Worm (Caenorhabditis elegans) whole organism, L3 larva: ENCODE data around the gene F13A7.14.

Experiments
- R02D3.7 ChIP-seq: fragments of 150-350 bp; optimal IDR thresholded peaks from 2 replicates; lab custom pipeline; 2014; ENCODE audit warnings: missing biosample characterization, missing genetic modification characterization
- ama-1 ChIP-seq: fragments of 150-350 bp; optimal IDR thresholded peaks from 2 replicates; lab custom pipeline; 2018
- ceh-16 ChIP-seq: sonication (generic microtip); optimal IDR thresholded peaks from 2 replicates; lab custom pipeline; 2017; ENCODE audit warnings: missing biosample characterization, missing genetic modification characterization
- ceh-28 ChIP-seq: fragments of 150-350 bp; optimal IDR thresholded peaks from 2 replicates; lab custom pipeline; 2014; ENCODE audit warnings: missing biosample characterization, missing genetic modification reagents, missing genetic modification characterization
- ceh-9 ChIP-seq: sonication (generic microtip); optimal IDR thresholded peaks from 2 replicates; lab custom pipeline; 2018; ENCODE audit warnings: missing biosample characterization, missing genetic modification characterization
- elt-1 ChIP-seq: fragments of 150-350 bp; optimal IDR thresholded peaks from 2 replicates; lab custom pipeline; 2014; ENCODE audit warnings: missing biosample characterization, missing genetic modification characterization
- elt-2 ChIP-seq: sonication (generic microtip); optimal IDR thresholded peaks from 2 replicates; lab custom pipeline; 2016; ENCODE audit warnings: missing genetic modification reagents, mild to moderate bottlenecking, missing genetic modification characterization, missing compliant biosample characterization
- elt-3 ChIP-seq, 3 experiments: fragments of 150-350 bp in 1 of 3; sonication (generic microtip) in 2 of 3; optimal IDR thresholded peaks; 2 replicates in 2 of 3; 4 replicates in 1 of 3; lab custom pipeline; 2014 to 2017; ENCODE audit warnings: missing biosample characterization in 3 of 3, missing genetic modification characterization in 3 of 3
- eor-1 ChIP-seq, 2 experiments: fragments of 150-350 bp; optimal IDR thresholded peaks; 2 replicates each; lab custom pipeline; 2014 to 2018; ENCODE audit warnings: missing biosample characterization in 2 of 2, missing genetic modification characterization in 2 of 2
- fkh-10 ChIP-seq: sonication (generic microtip); optimal IDR thresholded peaks from 2 replicates; lab custom pipeline; 2017; ENCODE audit warnings: missing biosample characterization, missing genetic modification reagents, missing genetic modification characterization
- fkh-2 ChIP-seq: fragments of 150-350 bp; optimal IDR thresholded peaks from 2 replicates; lab custom pipeline; 2014; ENCODE audit warnings: missing biosample characterization, missing genetic modification reagents, missing genetic modification characterization
- fos-1 ChIP-seq: fragments of 150-350 bp; optimal IDR thresholded peaks from 2 replicates; lab custom pipeline; 2014; ENCODE audit warnings: missing biosample characterization, missing genetic modification characterization
- hmg-11 ChIP-seq: sonication (generic microtip); optimal IDR thresholded peaks from 2 replicates; lab custom pipeline; 2016; ENCODE audit warnings: missing genetic modification characterization, missing compliant biosample characterization
- lin-15B ChIP-seq: fragments of 150-350 bp; optimal IDR thresholded peaks from 2 replicates; lab custom pipeline; 2014; ENCODE audit warnings: missing biosample characterization, missing genetic modification characterization
- lin-39 ChIP-seq: fragments of 150-350 bp; optimal IDR thresholded peaks from 2 replicates; lab custom pipeline; 2018; ENCODE audit warnings: missing biosample characterization, missing genetic modification reagents, missing genetic modification characterization
- mml-1 ChIP-seq: fragments of 150-350 bp; sonication (generic microtip); optimal IDR thresholded peaks from 3 replicates; lab custom pipeline; 2014; ENCODE audit warnings: missing biosample characterization, missing genetic modification characterization
- nfya-1 ChIP-seq: sonication (generic microtip); optimal IDR thresholded peaks from 2 replicates; lab custom pipeline; 2017; ENCODE audit warnings: missing genetic modification characterization, mild to moderate bottlenecking, missing compliant biosample characterization, antibody characterized with exemption, moderate library complexity; ENCODE audit not compliant: insufficient read depth
- nhr-11 ChIP-seq: fragments of 150-350 bp; optimal IDR thresholded peaks from 2 replicates; lab custom pipeline; 2014; ENCODE audit warnings: missing biosample characterization, missing genetic modification characterization
- nhr-12 ChIP-seq: fragments of 150-350 bp; optimal IDR thresholded peaks from 2 replicates; lab custom pipeline; 2014; ENCODE audit warnings: missing biosample characterization, missing genetic modification characterization
- nhr-23 ChIP-seq: fragments of 150-350 bp; optimal IDR thresholded peaks from 2 replicates; lab custom pipeline; 2014; ENCODE audit warnings: missing biosample characterization, missing genetic modification reagents, missing genetic modification characterization
- nhr-237 ChIP-seq: fragments of 150-350 bp; optimal IDR thresholded peaks from 2 replicates; lab custom pipeline; 2014; ENCODE audit warnings: missing biosample characterization, missing genetic modification characterization
- nhr-28 ChIP-seq: fragments of 150-350 bp; optimal IDR thresholded peaks from 2 replicates; lab custom pipeline; 2014; ENCODE audit warnings: missing biosample characterization, missing genetic modification characterization
- nhr-43 ChIP-seq: sonication (generic microtip); optimal IDR thresholded peaks from 2 replicates; lab custom pipeline; 2016; ENCODE audit warnings: mild to moderate bottlenecking, missing genetic modification characterization, missing compliant biosample characterization; ENCODE audit not compliant: poor library complexity, severe bottlenecking
- nhr-76 ChIP-seq: fragments of 150-350 bp; sonication (generic microtip); optimal IDR thresholded peaks from 5 replicates; lab custom pipeline; 2014; ENCODE audit warnings: missing biosample characterization, missing genetic modification characterization
- pha-4 ChIP-seq: fragments of 150-350 bp; optimal IDR thresholded peaks from 2 replicates; lab custom pipeline; 2014; ENCODE audit warnings: missing biosample characterization, missing genetic modification reagents, missing genetic modification characterization
- pqm-1 ChIP-seq: fragments of 150-350 bp; optimal IDR thresholded peaks from 2 replicates; lab custom pipeline; 2017; ENCODE audit warnings: missing biosample characterization, missing genetic modification characterization, inconsistent platforms
- tbx-2 ChIP-seq: sonication (generic microtip); optimal IDR thresholded peaks from 2 replicates; lab custom pipeline; 2016; ENCODE audit warnings: mild to moderate bottlenecking, missing genetic modification characterization, missing compliant biosample characterization
- unc-39 ChIP-seq: sonication (generic microtip); optimal IDR thresholded peaks from 4 replicates; lab custom pipeline; 2017; ENCODE audit warnings: missing biosample characterization, missing genetic modification characterization
- zag-1 ChIP-seq: fragments of 150-350 bp; optimal IDR thresholded peaks from 2 replicates; lab custom pipeline; 2014; ENCODE audit warnings: missing biosample characterization, missing genetic modification characterization
- ztf-11 ChIP-seq: fragments of 150-350 bp; optimal IDR thresholded peaks from 2 replicates; lab custom pipeline; 2014; ENCODE audit warnings: missing biosample characterization, missing genetic modification characterization

The F13A7.14 gene

DNA sequence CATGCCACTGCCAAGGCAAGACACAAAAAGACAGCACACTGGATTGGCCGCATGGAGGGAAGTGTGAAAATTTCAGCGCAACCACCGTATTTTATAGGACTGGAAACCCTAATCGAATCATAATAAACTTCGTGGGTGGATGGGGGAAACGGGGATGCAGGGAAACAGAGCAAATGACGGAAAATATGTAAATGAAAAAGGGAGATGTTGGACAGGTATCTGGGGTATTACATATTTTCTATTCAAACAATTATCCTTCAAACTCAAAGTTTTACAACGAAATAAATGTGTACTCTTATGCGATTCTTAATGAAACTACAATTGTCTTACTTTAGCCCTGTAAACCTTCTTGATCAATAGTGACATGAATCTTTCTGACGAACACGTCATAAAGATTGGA is 18.1 kb downstream of the F13A7.14 start, which contains the start of gene F26D2.16:
TSS of gene F26D2.16 (minus strand) at position 101 of the 400 bp plus-strand sequence.
- TF ChIP-seq nhr-28 (tag; lab: Kevin White, UChicago) (no peak), ceh-16 (tag; lab: Kevin White, UChicago) (no peak), elt-1 (no peak), eor-1 (tag; optimal IDR thresholded peaks at IDR 0.05; lab: Kevin White, UChicago) (no peak), fkh-10 (GFP tag; lab: Kevin White, UChicago) (no peak), fkh-2 (no peak), lin-39 (tag; lab: Kevin White, UChicago) (no peak), ama-1 (lab: Kevin White, UChicago) (no peak), elt-3 (tag; optimal IDR thresholded peaks at IDR 0.05; lab: Kevin White, UChicago) (no peak), elt-2 (tag; lab: Kevin White, UChicago) (no peak)

ce11 chrV:16420696-16421095 is 19.0 kb downstream of the F13A7.14 start, which contains the start of gene srw-48:
TSS of gene srw-48 (plus strand) at chrV:16420996.
- no peak for TF ChIP-seq nhr-12 (tag; lab: Kevin White, UChicago)
- no peak for TF ChIP-seq R02D3.7
- no peak for TF ChIP-seq tbx-2 (tag; lab: Kevin White, UChicago)
- TF ChIP-seq zag-1 (tag; lab: Kevin White, UChicago), result no peak
- no peak for TF ChIP-seq lin-39 (tag; lab: Kevin White, UChicago)
- TF ChIP-seq nhr-76 (tag; lab: Kevin White, UChicago), result no peak
- no peak for TF ChIP-seq nhr-11
- no peak for TF ChIP-seq nhr-23 (tag; lab: Kevin White, UChicago)
- TF ChIP-seq mml-1, result no peak
- no peak for TF ChIP-seq fos-1 (tag; lab: Kevin White, UChicago)
- TF ChIP-seq pqm-1 (tag; lab: Kevin White, UChicago), result no peak
- no peak for TF ChIP-seq elt-1
- no peak for TF ChIP-seq nfya-1 (tag; lab: Kevin White, UChicago)
- no peak for TF ChIP-seq ceh-9 (tag; lab: Kevin White, UChicago)
- no peak for TF ChIP-seq ceh-28 (tag; lab: Kevin White, UChicago)
- TF ChIP-seq, all 47 proteins: peak for 0

- TF ChIP-seq pha-4 (tag; lab: Kevin White, UChicago) (no peak), elt-2 (tag; lab: Kevin White, UChicago) (no peak)
These were observed 22.7 kb downstream of the F13A7.14 start, which contains the start of gene srw-29 for ce11 chrV:16424428-16424827. TSS of gene srw-29 (minus strand) at chrV:16424528.

DNA sequence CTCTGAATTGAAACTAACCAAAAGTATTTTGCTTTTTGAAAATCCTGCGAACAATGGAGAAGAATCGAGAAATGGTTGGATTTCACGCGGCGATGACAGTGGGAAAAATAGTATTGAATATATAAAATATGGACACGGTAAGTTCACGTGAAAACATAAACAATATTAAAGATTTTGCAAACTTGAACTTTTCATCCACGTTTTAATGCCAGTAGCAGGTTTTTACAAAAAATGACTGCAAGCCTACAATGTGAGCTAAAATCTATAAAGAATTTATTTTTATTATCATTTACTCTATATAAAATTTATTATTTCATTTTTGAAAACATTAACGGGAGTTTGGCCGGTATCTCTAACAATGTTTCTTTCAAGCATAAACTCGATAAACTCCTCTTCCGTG is 27.8 kb downstream of the F13A7.14 start, which contains the start of gene F26D2.10:
TSS of gene F26D2.10 (minus strand) at position 101 of the 400 bp plus-strand sequence.
- no peak for TF ChIP-seq nhr-43 (tag; lab: Kevin White, UChicago)
- no peak for TF ChIP-seq nhr-237 (tag; lab: Kevin White, UChicago)
- TF ChIP-seq lin-15B (tag; lab: Kevin White, UChicago), result no peak
- no peak for TF ChIP-seq ceh-16 (tag; lab: Kevin White, UChicago)

- TF ChIP-seq ztf-11 (tag; lab: Kevin White, UChicago) (no peak), hmg-11 (tag; lab: Kevin White, UChicago) (no peak), nhr-23 (tag; lab: Kevin White, UChicago) (no peak), nhr-76 (tag; lab: Kevin White, UChicago) (no peak)
These were observed 28.2 kb downstream of the F13A7.14 start, which contains the start of gene str-73 for ce11 chrV:16429940-16430339. TSS of gene str-73 (plus strand) at chrV:16430240.

DNA sequence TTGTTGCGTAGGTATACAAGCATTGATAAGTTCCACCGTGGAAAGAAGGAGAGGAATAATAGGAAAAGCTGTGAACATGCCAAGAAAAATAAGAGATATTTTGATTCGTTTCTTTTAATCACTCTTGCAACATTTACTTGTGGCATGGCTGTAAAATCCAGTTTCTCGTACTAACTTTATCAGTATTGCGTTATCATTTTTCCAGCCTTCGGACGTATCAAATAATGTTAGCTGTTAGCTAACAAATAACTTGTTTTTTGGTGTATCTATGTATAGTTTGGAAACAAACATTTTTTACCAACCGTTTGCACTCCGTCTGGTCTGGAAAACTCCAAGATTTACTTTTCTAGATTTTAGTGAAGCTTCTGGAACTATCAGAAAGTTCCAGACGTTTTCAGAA is 31.8 kb downstream of the F13A7.14 start, which contains the start of gene clec-234:
TSS of gene clec-234 (minus strand) at position 101 of the 400 bp plus-strand sequence.
- no peak for TF ChIP-seq unc-39 (tag; lab: Kevin White, UChicago)
- no peak for TF ChIP-seq fos-1 (tag; lab: Kevin White, UChicago)
- TF ChIP-seq lin-15B (tag; lab: Kevin White, UChicago), result no peak
- no peak for TF ChIP-seq ama-1 (lab: Kevin White, UChicago)
- TF ChIP-seq, all 47 proteins: peak for 0
